Fruit fly (Drosophila melanogaster): ENCODE measurements around the gene Daxx.
A peak's percentile ranks its signal among the peaks of the same experiment; 100 is the strongest.

The Daxx gene

DNA sequence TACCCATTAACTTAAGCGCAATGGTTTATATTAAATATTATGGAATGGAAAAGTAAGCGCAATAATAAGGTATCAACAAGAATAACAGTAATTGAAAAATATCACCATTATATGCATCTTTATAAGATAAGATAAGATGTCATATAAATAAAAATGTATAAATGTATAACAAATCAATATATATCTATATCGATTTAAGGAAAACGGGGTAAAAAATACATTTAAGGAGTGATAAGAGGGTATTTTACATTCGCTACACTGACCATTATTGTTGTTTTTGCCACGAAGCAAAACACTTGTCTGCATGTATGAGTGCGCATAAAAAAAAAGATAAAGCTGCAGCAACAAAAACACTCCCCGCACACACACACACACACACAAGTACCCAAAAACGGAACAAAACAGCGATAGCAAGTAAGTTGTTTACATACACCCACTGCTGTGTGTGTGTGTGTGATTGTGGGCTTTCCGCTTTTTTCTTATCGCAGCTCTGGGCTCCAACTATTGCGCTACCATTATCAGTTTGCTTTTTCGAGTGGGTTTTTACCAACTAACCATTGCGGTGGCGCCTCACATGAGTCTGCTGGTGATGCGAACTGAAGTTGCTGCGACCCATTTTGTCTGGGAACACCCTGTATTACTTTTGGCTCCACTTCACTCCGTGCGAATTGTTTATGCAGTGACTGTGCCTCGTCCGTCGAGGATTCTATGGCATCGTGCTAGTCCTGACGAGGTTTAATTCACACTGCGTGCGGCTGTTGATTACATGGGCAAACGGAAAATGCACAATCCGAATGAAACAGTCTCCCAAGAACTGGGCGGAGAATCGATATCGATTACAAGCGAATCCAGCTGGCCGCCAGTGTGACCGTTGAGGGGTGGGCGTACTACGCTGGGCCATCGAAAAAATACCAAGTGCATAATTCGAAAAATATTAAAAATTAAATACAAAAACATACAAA, 7.4 kb upstream of the Daxx start, which contains the start of gene mmy (continued):
- TF ChIP-seq ss (GFP tag; optimal IDR thresholded peaks at IDR 0.05) (peak; percentile 75 to 81), CG8119 (GFP tag; IDR thresholded peaks at IDR 0.05) (peak; percentile 80), Gug (GFP tag; IDR thresholded peaks at IDR 0.05) (peak; percentile 43; the same call in 1 of the 2 replicates), topi (GFP tag; optimal IDR thresholded peaks at IDR 0.05) (peak; percentile 35), CG6854 (GFP tag; optimal IDR thresholded peaks at IDR 0.05) (peak; percentile 50), Sox14 (GFP tag; optimal IDR thresholded peaks at IDR 0.05) (peak; percentile 17), fkh (GFP tag; optimal IDR thresholded peaks at IDR 0.05) (peak; percentile 96), Eip75B (GFP tag; optimal IDR thresholded peaks at IDR 0.05) (peak; percentile 7), CG4318 (GFP tag; optimal IDR thresholded peaks at IDR 0.05) (peak; percentile 74), CG8319 (GFP tag; optimal IDR thresholded peaks at IDR 0.05) (no peak), CG15336 (GFP tag; IDR thresholded peaks at IDR 0.05) (peak; percentile 81), CG16779 (tag; optimal IDR thresholded peaks at IDR 0.05) (peak; percentile 59), spab (GFP tag; optimal IDR thresholded peaks at IDR 0.05) (peak; percentile 67), achi (GFP tag; optimal IDR thresholded peaks at IDR 0.05) (peak; percentile 69), salr (GFP tag; optimal IDR thresholded peaks at IDR 0.05) (peak; percentile 22 to 68), CG11294 (GFP tag; IDR thresholded peaks at IDR 0.05) (peak; percentile 31), Eip78C (GFP tag) (peak; percentile 82), CG3919 (GFP tag; optimal IDR thresholded peaks at IDR 0.05) (peak; percentile 66), CG10669 (GFP tag; optimal IDR thresholded peaks at IDR 0.05) (peak; percentile 27), CG11762 (GFP tag; optimal IDR thresholded peaks at IDR 0.05; ENCODE audit: insufficient read depth) (peak; percentile 59), Ets96B (tag; optimal IDR thresholded peaks at IDR 0.05) (peak; percentile 82), Sox102F (GFP tag; optimal IDR thresholded peaks at IDR 0.05) (peak; percentile 37)

DNA sequence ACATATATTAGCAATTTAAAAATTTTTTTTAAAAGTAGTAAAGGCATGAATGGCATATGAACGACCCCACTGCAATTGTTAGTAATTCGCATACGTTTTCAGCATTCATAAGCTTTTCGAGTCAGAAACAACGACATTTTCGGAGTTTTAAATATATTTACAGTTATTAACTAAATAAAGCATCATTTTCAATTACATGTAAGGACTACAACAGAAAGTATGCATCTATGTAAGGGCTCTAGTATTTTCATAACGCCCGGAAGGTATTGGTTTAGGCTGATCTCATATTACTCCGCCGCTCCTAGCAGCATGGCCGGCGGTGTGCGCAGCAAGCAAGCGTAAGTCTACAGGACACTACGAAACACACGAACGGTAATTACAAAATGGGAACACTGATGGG, 6.4 kb upstream of the Daxx start:
- TF ChIP-seq CG32006 (GFP tag; optimal IDR thresholded peaks at IDR 0.05): no peak
- TF ChIP-seq acj6 (GFP tag; optimal IDR thresholded peaks at IDR 0.05): no peak
- TF ChIP-seq CG6854 (GFP tag; optimal IDR thresholded peaks at IDR 0.05): no peak
- TF ChIP-seq net (GFP tag; optimal IDR thresholded peaks at IDR 0.05): no peak
- no peak for TF ChIP-seq Gug (GFP tag; IDR thresholded peaks at IDR 0.05)
- TF ChIP-seq Eip93F (GFP tag; optimal IDR thresholded peaks at IDR 0.05): no peak
- no peak for TF ChIP-seq Hr39 (GFP tag; optimal IDR thresholded peaks at IDR 0.05)
- 0 out of 2 replicates have a peak, but pooled peaks have one; percentile 12 for TF ChIP-seq CG15336 (GFP tag; IDR thresholded peaks at IDR 0.05)
- no peak for TF ChIP-seq pdm3 (GFP tag; optimal IDR thresholded peaks at IDR 0.05)
- peak; percentile 56 for TF ChIP-seq Eip78C (GFP tag)
- no peak for TF ChIP-seq CG11762 (GFP tag; optimal IDR thresholded peaks at IDR 0.05; ENCODE audit: insufficient read depth)
- no peak for TF ChIP-seq CG34406 (GFP tag; optimal IDR thresholded peaks at IDR 0.05)
- no peak for TF ChIP-seq CG8119 (GFP tag; IDR thresholded peaks at IDR 0.05)

DNA sequence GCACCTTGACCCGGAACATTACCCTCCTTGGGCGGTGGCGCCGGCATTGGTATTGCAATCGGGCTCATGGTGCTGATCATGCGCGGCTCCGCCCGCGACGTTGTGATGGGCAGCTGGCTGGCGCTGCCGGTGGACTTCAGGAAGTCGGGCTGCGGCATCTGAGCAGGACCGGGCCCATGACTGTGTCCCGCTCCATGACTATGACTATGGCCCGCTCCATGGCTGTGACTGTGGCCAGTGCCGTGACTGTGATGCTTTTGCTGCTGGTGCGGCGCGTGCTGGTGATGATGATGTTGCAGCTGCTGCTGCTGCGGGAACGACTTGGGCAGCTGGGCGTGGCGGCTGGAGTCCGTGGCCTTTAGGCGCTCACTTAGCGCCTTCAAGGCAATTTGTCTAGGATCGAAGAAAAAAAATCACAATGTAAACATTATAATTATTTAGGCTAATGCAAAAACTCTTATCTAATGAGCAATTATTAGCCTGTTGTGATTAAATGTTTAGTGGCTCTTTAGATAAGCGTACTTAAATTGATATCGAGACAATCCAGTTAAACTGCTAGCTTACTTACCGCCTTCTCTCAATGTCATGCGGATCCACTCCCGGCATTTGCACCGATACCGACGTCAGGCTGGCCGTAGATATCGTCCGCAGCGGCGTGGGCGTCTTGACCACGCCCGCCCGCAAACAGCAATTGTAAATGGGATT, 5.7 kb upstream of the Daxx start:
- no peak for TF ChIP-seq ss (GFP tag; optimal IDR thresholded peaks at IDR 0.05)
- TF ChIP-seq CG6854 (GFP tag; optimal IDR thresholded peaks at IDR 0.05): no peak
- no peak for TF ChIP-seq CG1621 (tag; optimal IDR thresholded peaks at IDR 0.05)
- TF ChIP-seq net (GFP tag; optimal IDR thresholded peaks at IDR 0.05): no peak
- no peak for TF ChIP-seq lz (GFP tag; optimal IDR thresholded peaks at IDR 0.05)
- no peak for TF ChIP-seq Ets96B (tag; optimal IDR thresholded peaks at IDR 0.05)
- no peak for TF ChIP-seq CG31627 (GFP tag; optimal IDR thresholded peaks at IDR 0.05)
- TF ChIP-seq Sox14 (GFP tag; optimal IDR thresholded peaks at IDR 0.05): no peak
- no peak for TF ChIP-seq fd85E (GFP tag; optimal IDR thresholded peaks at IDR 0.05)
- TF ChIP-seq Eip78C (GFP tag): no peak
- no peak for TF ChIP-seq Lpt (GFP tag; optimal IDR thresholded peaks at IDR 0.05)
- no peak for TF ChIP-seq CG11902 (GFP tag; optimal IDR thresholded peaks at IDR 0.05)
- no peak for TF ChIP-seq CG3919 (GFP tag; optimal IDR thresholded peaks at IDR 0.05)
- no peak for TF ChIP-seq CG6792 (GFP tag; optimal IDR thresholded peaks at IDR 0.05)
